Fruit fly (Drosophila melanogaster) whole organism, embryonic: ENCODE data around the gene srl.

Experiments
- CG12104 ChIP-seq: fragments of 200-800 bp; sonication (Bioruptor generic); optimal IDR thresholded peaks from 3 replicates; lab custom pipeline; 2016; ENCODE audit warnings: missing biosample characterization, missing genetic modification characterization
- CG4854 ChIP-seq: fragments of 200-800 bp; sonication (Bioruptor generic); optimal IDR thresholded peaks from 2 replicates; lab custom pipeline; 2016; ENCODE audit warnings: missing biosample characterization, missing genetic modification characterization, inconsistent platforms
- CG6272 ChIP-seq: fragments of 200-800 bp; sonication (Bioruptor generic); IDR thresholded peaks from 2 replicates; pipeline ENCODE4 v1.3.6; 2022; ENCODE audit warnings: missing biosample characterization, missing genetic modification characterization
- CG7745 ChIP-seq: fragments of 200-800 bp; sonication (Bioruptor generic); optimal IDR thresholded peaks from 2 replicates; lab custom pipeline; 2018; ENCODE audit warnings: missing biosample characterization, mild to moderate bottlenecking, missing genetic modification characterization, moderate library complexity
- ERR ChIP-seq: fragments of 200-800 bp; sonication (Bioruptor generic); optimal IDR thresholded peaks from 2 replicates; lab custom pipeline; 2016; ENCODE audit warnings: missing biosample characterization, missing genetic modification characterization
- Hmx ChIP-seq: fragments of 200-800 bp; sonication (Bioruptor generic); optimal IDR thresholded peaks from 2 replicates; lab custom pipeline; 2016; ENCODE audit warnings: missing biosample characterization, missing genetic modification characterization
- MBD-R2 ChIP-seq: fragments of 200-800 bp; sonication (Bioruptor generic); IDR thresholded peaks from 2 replicates; pipeline ENCODE4 v1.3.6; 2022; ENCODE audit warnings: missing biosample characterization, missing genetic modification characterization
- ac ChIP-seq: fragments of 200-800 bp; sonication (Bioruptor generic); optimal IDR thresholded peaks from 3 replicates; lab custom pipeline; 2017; ENCODE audit warnings: missing biosample characterization, mild to moderate bottlenecking, missing genetic modification characterization
- chif ChIP-seq, 2 experiments: fragments of 200-800 bp; sonication (Bioruptor generic); optimal IDR thresholded peaks; 3 replicates each; lab custom pipeline; 2016; ENCODE audit warnings: missing biosample characterization in 2 of 2, missing genetic modification characterization in 2 of 2
- mam ChIP-seq: fragments of 200-800 bp; sonication (Bioruptor generic); optimal IDR thresholded peaks from 3 replicates; lab custom pipeline; 2016; ENCODE audit warnings: missing biosample characterization, missing genetic modification characterization
- row ChIP-seq: fragments of 200-800 bp; sonication (Bioruptor generic); IDR thresholded peaks from 3 replicates; pipeline ENCODE4 v1.3.6; 2022; ENCODE audit warnings: missing biosample characterization, missing genetic modification characterization

DNA sequence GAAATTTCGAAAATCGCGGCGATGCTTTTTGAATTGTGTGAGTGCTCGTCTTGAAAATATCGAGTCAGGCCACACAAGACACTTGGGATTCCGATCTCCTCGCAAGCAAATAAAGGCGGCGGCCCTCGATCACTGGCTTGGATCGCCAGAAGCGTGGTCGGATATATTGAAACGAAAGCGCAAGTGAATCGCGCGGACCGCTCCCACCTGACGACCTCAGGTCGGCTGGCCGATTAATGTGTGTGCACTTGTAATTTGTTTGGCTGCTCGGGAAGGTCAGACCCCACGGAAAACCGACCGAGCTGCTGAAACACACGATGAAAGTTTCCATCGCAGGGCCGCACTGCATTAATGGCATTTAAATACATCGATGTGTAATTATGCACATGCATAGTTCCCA, 46.2 kb upstream of the srl start:
- TF ChIP-seq row (GFP tag; lab: Robert Waterston, UW) (no peak), CG12104 (no peak), ERR (GFP tag; lab: Kevin White, UChicago) (no peak), chif (GFP tag; optimal IDR thresholded peaks at IDR 0.05; lab: Kevin White, UChicago) (no peak), CG4854 (GFP tag; lab: Kevin White, UChicago) (no peak), CG7745 (tag; lab: Kevin White, UChicago) (no peak), MBD-R2 (no peak), CG6272 (no peak), mam (no peak), ac (no peak), Hmx (GFP tag; lab: Kevin White, UChicago) (no peak)
